Worm (Caenorhabditis elegans): ENCODE results near the gene C12D8.9.

ce11 chrV:10216724-10217123, 26.3 kb downstream of the C12D8.9 start, which contains the start of gene ZK856.14:
- TF ChIP-seq W03F9.2 (tag; optimal IDR thresholded peaks at IDR 0.05) (no peak), him-1 (tag; optimal IDR thresholded peaks at IDR 0.05) (no peak), dao-5 (tag; optimal IDR thresholded peaks at IDR 0.05) (no peak)

All from whole organism, L4/young adult.